Fruit fly (Drosophila melanogaster): Measurements from ENCODE around the gene Rheb.

The Rheb gene

dm6 chr3R:5599521-5600360 is 31.0 kb downstream of the Rheb start (continued):
- peak; percentile 22 for TF ChIP-seq phol (tag; optimal IDR thresholded peaks at IDR 0.05)
- no peak for TF ChIP-seq her (GFP tag; optimal IDR thresholded peaks at IDR 0.05)
- TF ChIP-seq Poxn (GFP tag; IDR thresholded peaks at IDR 0.05): no peak
- no peak for TF ChIP-seq Sry-β (GFP tag; optimal IDR thresholded peaks at IDR 0.05)
- TF ChIP-seq lola (GFP tag; optimal IDR thresholded peaks at IDR 0.05): no peak
- no peak for TF ChIP-seq bbx (GFP tag; IDR thresholded peaks at IDR 0.05; ENCODE audit: partially characterized antibody)
- TF ChIP-seq Deaf1 (tag; optimal IDR thresholded peaks at IDR 0.05): no peak
- TF ChIP-seq CG4404 (GFP tag; IDR thresholded peaks at IDR 0.05): no peak
- no peak for TF ChIP-seq Stat92E (GFP tag; optimal IDR thresholded peaks at IDR 0.05)
- TF ChIP-seq CG10267 (tag; optimal IDR thresholded peaks at IDR 0.05): no peak
- no peak for TF ChIP-seq HmgD (GFP tag; optimal IDR thresholded peaks at IDR 0.05)
- no peak for TF ChIP-seq CG15514 (GFP tag; optimal IDR thresholded peaks at IDR 0.05)
- no peak for TF ChIP-seq so (GFP tag; IDR thresholded peaks at IDR 0.05)
- TF ChIP-seq mirr (GFP tag; optimal IDR thresholded peaks at IDR 0.05): no peak
- TF ChIP-seq CG43689 (GFP tag; IDR thresholded peaks at IDR 0.05): no peak
- TF ChIP-seq CG13296 (GFP tag; optimal IDR thresholded peaks at IDR 0.05): no peak
- no peak for TF ChIP-seq CG1647 (GFP tag; optimal IDR thresholded peaks at IDR 0.05)
- TF ChIP-seq lov (optimal IDR thresholded peaks at IDR 0.05): no peak
- TF ChIP-seq lov (GFP tag; IDR thresholded peaks at IDR 0.05): no peak
- TF ChIP-seq CG4730 (GFP tag; IDR thresholded peaks at IDR 0.05): no peak
- no peak for TF ChIP-seq shn (GFP tag; optimal IDR thresholded peaks at IDR 0.05)
- TF ChIP-seq CG2199 (GFP tag; IDR thresholded peaks at IDR 0.05): no peak
- TF ChIP-seq Trl (optimal IDR thresholded peaks at IDR 0.05): peak in 1 of 2 experiments; percentile 33
- no peak for TF ChIP-seq Trl (GFP tag; optimal IDR thresholded peaks at IDR 0.05)
- TF ChIP-seq CG16863 (GFP tag; optimal IDR thresholded peaks at IDR 0.05): no peak
- peak; percentile 27 for TF ChIP-seq CG2712 (tag; optimal IDR thresholded peaks at IDR 0.05)
- no peak for TF ChIP-seq Rx (GFP tag; IDR thresholded peaks at IDR 0.05)
- TF ChIP-seq Ptx1 (GFP tag; IDR thresholded peaks at IDR 0.05): no peak
- TF ChIP-seq Hr51 (GFP tag; optimal IDR thresholded peaks at IDR 0.05): no peak
- TF ChIP-seq dpn (GFP tag; optimal IDR thresholded peaks at IDR 0.05): no peak
- TF ChIP-seq tin (GFP tag; optimal IDR thresholded peaks at IDR 0.05): no peak
- no peak for TF ChIP-seq CG10274 (GFP tag; optimal IDR thresholded peaks at IDR 0.05)
- TF ChIP-seq CG18476 (GFP tag; optimal IDR thresholded peaks at IDR 0.05): no peak
- no peak for TF ChIP-seq CG17328 (GFP tag; IDR thresholded peaks at IDR 0.05)
- peak; percentile 9 for TF ChIP-seq CG17359 (tag; optimal IDR thresholded peaks at IDR 0.05)
- TF ChIP-seq NK7.1 (GFP tag; optimal IDR thresholded peaks at IDR 0.05): no peak
- TF ChIP-seq Dad (GFP tag; optimal IDR thresholded peaks at IDR 0.05): no peak
- TF ChIP-seq CG30403 (GFP tag; optimal IDR thresholded peaks at IDR 0.05): no peak
- no peak for TF ChIP-seq CG11398 (GFP tag; optimal IDR thresholded peaks at IDR 0.05)
- TF ChIP-seq Elba2 (GFP tag; optimal IDR thresholded peaks at IDR 0.05): no peak
- no peak for TF ChIP-seq Ravus (GFP tag; IDR thresholded peaks at IDR 0.05)
- no peak for TF ChIP-seq ewg (GFP tag; optimal IDR thresholded peaks at IDR 0.05)
- no peak for TF ChIP-seq eve (GFP tag; optimal IDR thresholded peaks at IDR 0.05)
- TF ChIP-seq CG2678 (tag; optimal IDR thresholded peaks at IDR 0.05): no peak
- no peak for TF ChIP-seq nerfin-1 (tag; optimal IDR thresholded peaks at IDR 0.05)
- TF ChIP-seq E2f1 (GFP tag; IDR thresholded peaks at IDR 0.05): no peak
- peak; percentile 98 for TF ChIP-seq dm (GFP tag; optimal IDR thresholded peaks at IDR 0.05)
- no peak for TF ChIP-seq ase (GFP tag; IDR thresholded peaks at IDR 0.05)
- TF ChIP-seq Mad (GFP tag; optimal IDR thresholded peaks at IDR 0.05): no peak
- no peak for TF ChIP-seq sens-2 (GFP tag; IDR thresholded peaks at IDR 0.05)
- TF ChIP-seq CG9609 (GFP tag; optimal IDR thresholded peaks at IDR 0.05): no peak
